Worm (Caenorhabditis elegans): ENCODE measurements around the gene klf-2.

klf-2 gene

DNA sequence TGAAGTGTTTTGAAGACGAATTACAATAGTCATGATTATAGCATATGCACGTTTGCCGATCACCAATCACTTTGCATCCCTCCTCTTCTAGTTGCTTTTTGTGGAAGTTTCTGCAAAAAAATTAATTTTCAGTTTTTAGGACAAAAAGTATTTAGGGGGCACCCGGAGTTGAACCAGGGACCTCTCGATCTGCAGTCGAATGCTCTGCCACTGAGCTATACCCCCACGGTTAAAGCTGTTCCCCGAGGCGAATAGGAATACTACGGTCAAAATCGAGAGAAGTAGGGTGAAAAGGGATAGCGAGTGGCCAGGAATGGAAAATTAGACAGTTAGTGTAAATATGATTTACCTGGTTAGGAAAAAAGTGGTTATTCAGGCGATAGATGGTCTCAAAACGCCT, 8.5 kb downstream of the klf-2 start (continued):
- no peak for TF ChIP-seq sem-4 (tag; optimal IDR thresholded peaks at IDR 0.05)
- TF ChIP-seq mab-5 (tag; optimal IDR thresholded peaks at IDR 0.05), result no peak
- no peak for TF ChIP-seq peb-1 (tag; optimal IDR thresholded peaks at IDR 0.05)
- TF ChIP-seq nhr-23 (tag; optimal IDR thresholded peaks at IDR 0.05), result no peak
- no peak for TF ChIP-seq mbf-1 (tag; optimal IDR thresholded peaks at IDR 0.05)
- no peak for TF ChIP-seq nhr-237 (tag; optimal IDR thresholded peaks at IDR 0.05)
- no peak for TF ChIP-seq ama-1 (optimal IDR thresholded peaks at IDR 0.05)
- peak; percentile 17 for TF ChIP-seq lin-11 (tag; optimal IDR thresholded peaks at IDR 0.05)
- TF ChIP-seq skn-1 (tag; optimal IDR thresholded peaks at IDR 0.05), result no peak
- peak in 1 of 2 experiments; percentile 21 for TF ChIP-seq lsy-2 (tag; optimal IDR thresholded peaks at IDR 0.05)
- no peak for TF ChIP-seq nhr-12 (tag; optimal IDR thresholded peaks at IDR 0.05)

DNA sequence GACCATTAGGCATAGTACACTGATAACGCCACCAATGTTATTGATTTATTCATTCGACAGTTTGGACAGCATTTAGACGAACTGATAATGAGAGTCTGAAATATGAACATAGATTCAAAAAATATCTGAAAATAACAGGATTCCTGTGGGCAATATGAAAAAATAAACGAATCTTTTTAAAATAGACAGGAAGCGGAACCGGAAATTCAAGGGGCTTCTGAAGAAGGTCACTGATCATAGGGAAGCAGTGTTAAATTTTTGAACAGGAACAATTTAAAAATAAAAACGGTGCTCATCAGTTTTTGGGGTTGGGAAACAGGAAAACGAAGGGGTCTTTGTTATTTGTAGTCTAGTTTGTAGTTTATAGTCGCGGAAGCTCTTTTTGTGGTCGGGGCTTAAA, 12.8 kb downstream of the klf-2 start, which contains the start of gene F53F8.7:
TSS of gene F53F8.7 (minus strand) at position 101 of the 400 bp plus-strand sequence.
- TF ChIP-seq unc-39 (tag; optimal IDR thresholded peaks at IDR 0.05) (no peak), ceh-82 (tag; optimal IDR thresholded peaks at IDR 0.05) (no peak), unc-55 (GFP tag; optimal IDR thresholded peaks at IDR 0.05) (no peak), snpc-4 (tag; optimal IDR thresholded peaks at IDR 0.05) (no peak), zag-1 (tag; optimal IDR thresholded peaks at IDR 0.05) (no peak), F13H6.1 (tag; optimal IDR thresholded peaks at IDR 0.05) (no peak), nhr-77 (tag; optimal IDR thresholded peaks at IDR 0.05) (no peak), mdl-1 (tag; optimal IDR thresholded peaks at IDR 0.05) (no peak), nhr-12 (tag; optimal IDR thresholded peaks at IDR 0.05) (no peak), ZK546.5 (tag; optimal IDR thresholded peaks at IDR 0.05) (no peak)

ce11 chrV:20698837-20699236, 13.4 kb downstream of the klf-2 start:
- TF ChIP-seq snpc-4 (tag; optimal IDR thresholded peaks at IDR 0.05), result peak; percentile 85

DNA sequence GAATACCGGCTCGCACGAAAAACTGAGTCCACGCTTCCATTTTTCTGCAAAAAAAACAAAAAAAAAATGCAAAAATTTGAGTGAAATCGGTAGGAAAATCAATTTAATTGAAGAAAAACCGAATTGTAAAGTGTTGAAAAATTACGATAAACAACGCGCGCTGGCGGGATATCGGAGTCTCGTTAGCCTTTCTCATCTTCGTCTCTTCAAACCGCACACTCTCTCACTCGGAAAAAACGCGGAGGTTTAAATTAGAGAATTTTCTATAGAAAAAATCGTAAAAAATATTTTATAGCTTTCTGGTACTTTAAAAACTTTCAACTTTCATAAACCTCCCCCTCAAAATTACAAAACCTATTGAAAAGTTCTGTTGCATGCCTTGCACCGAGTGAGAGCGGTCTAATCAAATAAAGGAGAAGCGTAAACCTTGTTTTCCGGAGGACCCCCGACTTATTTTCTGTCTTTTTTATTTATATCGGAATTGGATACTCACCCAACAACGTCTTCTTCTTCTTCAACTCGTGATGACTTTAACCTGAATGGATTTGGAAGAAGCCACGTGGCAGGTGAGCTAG, 18.6 kb downstream of the klf-2 start, which contains the start of the genes F53F8.5 and F53F8.6:
TSS of gene F53F8.5 (minus strand) at position 52 of the 575 bp plus-strand sequence.
TSS of gene F53F8.6 (plus strand) at position 230 of the 575 bp plus-strand sequence.
- TF ChIP-seq peb-1 (tag; optimal IDR thresholded peaks at IDR 0.05) (no peak), ztf-4 (tag; optimal IDR thresholded peaks at IDR 0.05) (no peak), lin-13 (GFP tag; optimal IDR thresholded peaks at IDR 0.05) (peak; percentile 21), ztf-11 (tag; optimal IDR thresholded peaks at IDR 0.05) (no peak), R02D3.7 (tag; optimal IDR thresholded peaks at IDR 0.05) (no peak), lsy-2 (tag; optimal IDR thresholded peaks at IDR 0.05) (peak; percentile 34 to 73), dmd-4 (tag; optimal IDR thresholded peaks at IDR 0.05) (no peak), snpc-4 (tag; optimal IDR thresholded peaks at IDR 0.05) (peak; percentile 64), ZK546.5 (tag; optimal IDR thresholded peaks at IDR 0.05) (no peak), egl-27 (tag; optimal IDR thresholded peaks at IDR 0.05) (no peak), mdl-1 (tag; optimal IDR thresholded peaks at IDR 0.05) (no peak), ceh-82 (tag; optimal IDR thresholded peaks at IDR 0.05) (no peak), ceh-16 (tag; optimal IDR thresholded peaks at IDR 0.05) (no peak), sma-9 (GFP tag; optimal IDR thresholded peaks at IDR 0.05) (peak; percentile 36), sma-9 (tag; optimal IDR thresholded peaks at IDR 0.05) (no peak), alr-1 (tag; optimal IDR thresholded peaks at IDR 0.05) (no peak), mab-5 (tag; optimal IDR thresholded peaks at IDR 0.05) (peak; percentile 27), nhr-129 (tag; optimal IDR thresholded peaks at IDR 0.05) (peak; percentile 9), elt-3 (tag; optimal IDR thresholded peaks at IDR 0.05) (no peak), elt-1 (tag; optimal IDR thresholded peaks at IDR 0.05) (no peak), unc-39 (tag; optimal IDR thresholded peaks at IDR 0.05) (no peak), nhr-12 (tag; optimal IDR thresholded peaks at IDR 0.05) (no peak), mbf-1 (tag; optimal IDR thresholded peaks at IDR 0.05) (no peak), nhr-21 (tag; optimal IDR thresholded peaks at IDR 0.05) (no peak), unc-62 (GFP tag; optimal IDR thresholded peaks at IDR 0.05) (no peak), unc-55 (GFP tag; optimal IDR thresholded peaks at IDR 0.05) (peak; percentile 70), nhr-11 (tag; optimal IDR thresholded peaks at IDR 0.05) (no peak), gmeb-1 (tag; optimal IDR thresholded peaks at IDR 0.05) (peak; percentile 94), fos-1 (tag; optimal IDR thresholded peaks at IDR 0.05) (no peak), nhr-10 (tag; optimal IDR thresholded peaks at IDR 0.05) (no peak), sma-3 (GFP tag; optimal IDR thresholded peaks at IDR 0.05) (peak; percentile 24), crh-2 (tag; optimal IDR thresholded peaks at IDR 0.05) (peak; percentile 55), zag-1 (tag; optimal IDR thresholded peaks at IDR 0.05) (no peak), nhr-23 (tag; optimal IDR thresholded peaks at IDR 0.05) (no peak), ztf-1 (GFP tag; conservative IDR thresholded peaks at IDR 0.05) (no peak), skn-1 (tag; optimal IDR thresholded peaks at IDR 0.05) (no peak), nhr-237 (tag; optimal IDR thresholded peaks at IDR 0.05) (no peak), nhr-6 (tag; optimal IDR thresholded peaks at IDR 0.05) (no peak), blmp-1 (tag; optimal IDR thresholded peaks at IDR 0.05; ENCODE audit: insufficient read depth) (no peak), lin-11 (tag; optimal IDR thresholded peaks at IDR 0.05) (no peak), F13H6.1 (tag; optimal IDR thresholded peaks at IDR 0.05) (peak; percentile 18), C34F6.9 (tag; optimal IDR thresholded peaks at IDR 0.05) (peak; percentile 69), Y55F3AM.14 (GFP tag; optimal IDR thresholded peaks at IDR 0.05) (no peak), ama-1 (optimal IDR thresholded peaks at IDR 0.05) (no peak)
